Fruit fly (Drosophila melanogaster) whole organism, embryonic: ENCODE results near the gene CG31819.

Experiments
- Adf1 ChIP-seq: fragments of 200-800 bp; sonication (Bioruptor generic); IDR thresholded peaks from 2 replicates; pipeline ENCODE4 v1.3.6; 2022; ENCODE audit warnings: missing biosample characterization, missing genetic modification characterization
- CG10274 ChIP-seq: fragments of 200-800 bp; sonication (Bioruptor generic); optimal IDR thresholded peaks from 3 replicates; lab custom pipeline; 2017; ENCODE audit warnings: missing biosample characterization, mild to moderate bottlenecking, missing genetic modification characterization
- CG11695 ChIP-seq: fragments of 200-800 bp; sonication (Bioruptor generic); IDR thresholded peaks from 3 replicates; pipeline ENCODE4 v1.3.6; 2022; ENCODE audit warnings: missing biosample characterization, missing genetic modification characterization
- CG13287 ChIP-seq: fragments of 200-800 bp; sonication (Bioruptor generic); IDR thresholded peaks from 2 replicates; pipeline ENCODE4 v1.3.6; 2022; ENCODE audit warnings: missing biosample characterization, missing genetic modification characterization; ENCODE audit not compliant: partially characterized antibody
- CG13624 ChIP-seq: fragments of 200-800 bp; sonication (Bioruptor generic); optimal IDR thresholded peaks from 2 replicates; lab custom pipeline; 2016; ENCODE audit warnings: missing biosample characterization, missing genetic modification characterization
- CG2199 ChIP-seq: fragments of 200-800 bp; sonication (Bioruptor generic); IDR thresholded peaks from 3 replicates; pipeline ENCODE4 v1.3.6; 2022; ENCODE audit warnings: missing biosample characterization, missing genetic modification characterization
- CG3163 ChIP-seq: fragments of 200-800 bp; sonication (Bioruptor generic); optimal IDR thresholded peaks from 3 replicates; lab custom pipeline; 2016; ENCODE audit warnings: missing biosample characterization, missing genetic modification characterization
- CG34224 ChIP-seq: fragments of 200-800 bp; sonication (Bioruptor generic); IDR thresholded peaks from 3 replicates; pipeline ENCODE4 v1.3.6; 2022; ENCODE audit warnings: missing biosample characterization, missing genetic modification characterization; ENCODE audit not compliant: partially characterized antibody
- CG34422 ChIP-seq: fragments of 200-800 bp; sonication (Bioruptor generic); IDR thresholded peaks from 3 replicates; pipeline ENCODE4 v1.3.6; 2022; ENCODE audit warnings: missing biosample characterization, missing genetic modification characterization
- CG4328 ChIP-seq: fragments of 200-800 bp; sonication (Bioruptor generic); optimal IDR thresholded peaks from 3 replicates; lab custom pipeline; 2017; ENCODE audit warnings: missing biosample characterization, missing genetic modification reagents, missing genetic modification characterization
- CG7372 ChIP-seq: fragments of 200-800 bp; sonication (Bioruptor generic); IDR thresholded peaks from 2 replicates; pipeline ENCODE4 v1.3.6; 2022; ENCODE audit warnings: missing biosample characterization, missing genetic modification characterization
- CG8089 ChIP-seq: fragments of 200-800 bp; sonication (Bioruptor generic); optimal IDR thresholded peaks from 3 replicates; lab custom pipeline; 2016; ENCODE audit warnings: missing biosample characterization, missing genetic modification characterization
- Deaf1 ChIP-seq: fragments of 200-800 bp; optimal IDR thresholded peaks from 3 replicates; lab custom pipeline; 2019; ENCODE audit warnings: missing biosample characterization, mild to moderate bottlenecking, missing genetic modification characterization, moderate library complexity
- Gsc ChIP-seq: fragments of 200-800 bp; sonication (Bioruptor generic); IDR thresholded peaks from 2 replicates; pipeline ENCODE4 v1.3.6; 2022; ENCODE audit warnings: missing biosample characterization, missing genetic modification characterization
- Gug ChIP-seq: fragments of 200-800 bp; sonication (Bioruptor generic); IDR thresholded peaks from 4 replicates; pipeline ENCODE4 v1.3.6; 2022; ENCODE audit warnings: missing biosample characterization, missing genetic modification characterization
- Jarid2 ChIP-seq: fragments of 200-800 bp; sonication (Bioruptor generic); optimal IDR thresholded peaks from 3 replicates; lab custom pipeline; 2017; ENCODE audit warnings: mild to moderate bottlenecking, missing biosample characterization, missing genetic modification reagents, missing genetic modification characterization
- Mad ChIP-seq: fragments of 200-800 bp; sonication (Bioruptor generic); optimal IDR thresholded peaks from 2 replicates; lab custom pipeline; 2016; ENCODE audit warnings: missing biosample characterization, missing genetic modification characterization
- Med ChIP-seq: fragments of 200-800 bp; sonication (Bioruptor generic); peaks from one replicate; lab custom pipeline; 2016; ENCODE audit warnings: missing biosample characterization, missing genetic modification characterization, mild to moderate bottlenecking, inconsistent platforms, moderate library complexity
- Mrtf ChIP-seq: fragments of 200-800 bp; sonication (Bioruptor generic); IDR thresholded peaks from 3 replicates; pipeline ENCODE4 v1.3.6; 2022; ENCODE audit warnings: missing biosample characterization, missing genetic modification characterization
- Neu2 ChIP-seq: fragments of 200-800 bp; sonication (Bioruptor generic); optimal IDR thresholded peaks from 3 replicates; lab custom pipeline; 2016; ENCODE audit warnings: missing biosample characterization, missing genetic modification characterization, borderline replicate concordance
- Nf-YB ChIP-seq: fragments of 200-800 bp; sonication (Bioruptor generic); optimal IDR thresholded peaks from 3 replicates; lab custom pipeline; 2019; ENCODE audit warnings: missing biosample characterization, mild to moderate bottlenecking, missing genetic modification characterization, moderate library complexity
- Oaz ChIP-seq: fragments of 200-800 bp; sonication (Bioruptor generic); IDR thresholded peaks from 2 replicates; pipeline ENCODE4 v1.3.6; 2022; ENCODE audit warnings: missing biosample characterization, missing genetic modification characterization
- Scr ChIP-seq: fragments of 200-800 bp; sonication (Bioruptor generic); IDR thresholded peaks from 2 replicates; pipeline ENCODE4 v1.3.6; 2022; ENCODE audit warnings: missing biosample characterization, missing genetic modification characterization; ENCODE audit not compliant: partially characterized antibody
- Trl ChIP-seq, 3 experiments: fragments of >200 bp in 2 of 3; fragments of 200-800 bp in 1 of 3; sonication (Bioruptor generic) in 1 of 3; optimal IDR thresholded peaks; 2 replicates in 1 of 3; 3 replicates in 2 of 3; lab custom pipeline; 2016 to 2017; ENCODE audit warnings: missing biosample characterization in 1 of 3, missing genetic modification characterization in 1 of 3
- Usf ChIP-seq: fragments of 200-800 bp; sonication (Bioruptor generic); optimal IDR thresholded peaks from 2 replicates; lab custom pipeline; 2017; ENCODE audit warnings: missing genotype, missing biosample characterization, missing genetic modification characterization
- ato ChIP-seq: fragments of 200-800 bp; sonication (Bioruptor generic); IDR thresholded peaks from 2 replicates; pipeline ENCODE4 v1.3.6; 2022; ENCODE audit warnings: missing biosample characterization, missing genetic modification characterization; ENCODE audit not compliant: partially characterized antibody
- bsh ChIP-seq, 2 experiments: fragments of 200-800 bp; sonication (Bioruptor generic); optimal IDR thresholded peaks; 2 replicates each; lab custom pipeline; 2017 to 2018; ENCODE audit warnings: mild to moderate bottlenecking in 2 of 2, missing biosample characterization in 2 of 2, missing genetic modification characterization in 2 of 2, moderate library complexity in 1 of 2
- cas ChIP-seq: fragments of 200-800 bp; sonication (Bioruptor generic); IDR thresholded peaks from 2 replicates; pipeline ENCODE4 v1.3.6; 2022; ENCODE audit warnings: missing biosample characterization, missing genetic modification characterization
- cg ChIP-seq: fragments of 200-800 bp; sonication (Bioruptor generic); optimal IDR thresholded peaks from 3 replicates; lab custom pipeline; 2019; ENCODE audit warnings: missing biosample characterization, mild to moderate bottlenecking, missing genetic modification characterization, moderate library complexity
- crp ChIP-seq, 2 experiments: fragments of 200-800 bp; sonication (Bioruptor generic); optimal IDR thresholded peaks; 2 replicates in 1 of 2; 3 replicates in 1 of 2; lab custom pipeline; 2017; ENCODE audit warnings: missing biosample characterization in 2 of 2, missing genetic modification characterization in 2 of 2, mild to moderate bottlenecking in 1 of 2, moderate library complexity in 1 of 2
- dati ChIP-seq: fragments of 200-800 bp; sonication (Bioruptor generic); IDR thresholded peaks from 2 replicates; pipeline ENCODE4 v1.3.6; 2022; ENCODE audit warnings: missing biosample characterization, missing genetic modification characterization
- dimm ChIP-seq: fragments of 200-800 bp; sonication (Bioruptor generic); IDR thresholded peaks from 2 replicates; pipeline ENCODE4 v1.3.6; 2022; ENCODE audit warnings: missing biosample characterization, missing genetic modification characterization
- ewg ChIP-seq: fragments of 200-800 bp; sonication (Bioruptor generic); optimal IDR thresholded peaks from 3 replicates; lab custom pipeline; 2017; ENCODE audit warnings: mild to moderate bottlenecking, missing biosample characterization, missing genetic modification reagents, missing genetic modification characterization
- fd102C ChIP-seq: fragments of 200-800 bp; sonication (Bioruptor generic); optimal IDR thresholded peaks from 2 replicates; lab custom pipeline; 2018; ENCODE audit warnings: missing biosample characterization, mild to moderate bottlenecking, missing genetic modification characterization, moderate library complexity
- gem ChIP-seq: fragments of 200-800 bp; sonication (Bioruptor generic); optimal IDR thresholded peaks from 2 replicates; lab custom pipeline; 2019; ENCODE audit warnings: missing biosample characterization, mild to moderate bottlenecking, missing genetic modification characterization, moderate library complexity
- grn ChIP-seq: fragments of 200-800 bp; sonication (Bioruptor generic); optimal IDR thresholded peaks from 3 replicates; lab custom pipeline; 2017; ENCODE audit warnings: missing biosample characterization, missing genetic modification characterization
- her ChIP-seq: fragments of 200-800 bp; sonication (Bioruptor generic); optimal IDR thresholded peaks from 2 replicates; lab custom pipeline; 2016; ENCODE audit warnings: missing biosample characterization, missing genetic modification characterization
- insv ChIP-seq, 2 experiments: fragments of 200-800 bp; sonication (Bioruptor generic); optimal IDR thresholded peaks; 3 replicates each; lab custom pipeline; 2016 to 2018; ENCODE audit warnings: missing biosample characterization in 2 of 2, missing genetic modification characterization in 2 of 2
- kah ChIP-seq: fragments of 200-800 bp; sonication (Bioruptor generic); optimal IDR thresholded peaks from 2 replicates; lab custom pipeline; 2018; ENCODE audit warnings: missing biosample characterization, mild to moderate bottlenecking, missing genetic modification characterization
- kay ChIP-seq: fragments of 200-800 bp; sonication (Bioruptor generic); optimal IDR thresholded peaks from 2 replicates; lab custom pipeline; 2016; ENCODE audit warnings: missing biosample characterization, missing genetic modification characterization
- ken ChIP-seq: fragments of 200-800 bp; sonication (Bioruptor generic); IDR thresholded peaks from 3 replicates; pipeline ENCODE4 v1.3.6; 2022; ENCODE audit warnings: missing biosample characterization, missing genetic modification characterization
- pho ChIP-seq: fragments of 200-800 bp; sonication (Bioruptor generic); optimal IDR thresholded peaks from 2 replicates; lab custom pipeline; 2016; ENCODE audit warnings: missing biosample characterization, missing genetic modification characterization
- pum ChIP-seq: fragments of 200-800 bp; sonication (Bioruptor generic); optimal IDR thresholded peaks from 2 replicates; lab custom pipeline; 2016; ENCODE audit warnings: missing biosample characterization, missing genetic modification characterization
- scrt ChIP-seq: fragments of 200-800 bp; sonication (Bioruptor generic); optimal IDR thresholded peaks from 2 replicates; lab custom pipeline; 2018; ENCODE audit warnings: missing biosample characterization, mild to moderate bottlenecking, missing genetic modification characterization, moderate library complexity
- stwl ChIP-seq: fragments of 200-800 bp; sonication (Bioruptor generic); optimal IDR thresholded peaks from 3 replicates; lab custom pipeline; 2018; ENCODE audit warnings: missing biosample characterization, mild to moderate bottlenecking, missing genetic modification characterization, moderate library complexity
- tll ChIP-seq, 2 experiments: fragments of 200-800 bp in 1 of 2; fragments of >200 bp in 1 of 2; sonication (Bioruptor generic) in 1 of 2; optimal IDR thresholded peaks; 2 replicates each; lab custom pipeline; 2017 to 2019; ENCODE audit warnings: missing biosample characterization in 2 of 2, missing genetic modification characterization in 2 of 2, mild to moderate bottlenecking in 1 of 2, moderate library complexity in 1 of 2
- unc-4 ChIP-seq: fragments of 200-800 bp; sonication (Bioruptor generic); IDR thresholded peaks from 2 replicates; pipeline ENCODE4 v1.3.6; 2022; ENCODE audit warnings: missing biosample characterization, missing genetic modification characterization; ENCODE audit not compliant: partially characterized antibody
- vvl ChIP-seq: fragments of 200-800 bp; sonication (Bioruptor generic); IDR thresholded peaks from 2 replicates; pipeline ENCODE4 v1.3.6; 2022; ENCODE audit warnings: missing biosample characterization, missing genetic modification characterization
- yki ChIP-seq: fragments of >200 bp; optimal IDR thresholded peaks from 3 replicates; lab custom pipeline; 2018

CG31819 gene

DNA sequence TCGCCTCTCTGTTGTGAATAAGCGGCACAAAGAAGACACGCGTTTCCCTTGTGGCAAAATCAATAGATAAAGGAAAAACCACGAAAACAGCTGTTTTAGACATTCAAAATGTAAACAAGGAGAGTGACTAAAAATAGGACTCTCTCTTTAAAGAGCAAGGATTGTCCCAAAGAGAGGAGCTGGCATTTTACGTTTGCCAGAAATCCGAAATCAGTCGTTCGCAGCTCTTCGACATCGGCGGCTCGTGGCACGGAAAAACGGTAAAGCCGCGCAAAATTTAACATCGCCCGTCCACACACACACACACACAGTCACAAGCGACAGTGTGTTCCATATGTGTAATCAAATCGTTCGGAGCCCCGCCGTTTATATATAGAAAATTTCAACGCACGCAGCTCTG is 20.0 kb downstream of the CG31819 start, which contains the start of gene Ca-Ma2d (continued):
- TF ChIP-seq Jarid2 (GFP tag; lab: Kevin White, UChicago): peak; percentile 75
- no peak for TF ChIP-seq Neu2
- TF ChIP-seq CG13624 (GFP tag; lab: Kevin White, UChicago): peak; percentile 6
- peak; percentile 72 to 78 for TF ChIP-seq Trl (optimal IDR thresholded peaks at IDR 0.05; lab: Kevin White, UChicago)
- TF ChIP-seq Trl (GFP tag; optimal IDR thresholded peaks at IDR 0.05; lab: Kevin White, UChicago): peak; percentile 1
- TF ChIP-seq vvl: no peak
- no peak for TF ChIP-seq gem (tag; lab: Kevin White, UChicago)
- TF ChIP-seq Gug (GFP tag; lab: Robert Waterston, UW): no peak
- peak; percentile 81 for TF ChIP-seq kah (GFP tag; lab: Kevin White, UChicago)
- TF ChIP-seq unc-4: 0 out of 2 replicates have a peak, but pooled peaks have one; percentile 33
- no peak for TF ChIP-seq CG4328
- peak; percentile 77 for TF ChIP-seq Deaf1 (tag; lab: Kevin White, UChicago)
- TF ChIP-seq dati (GFP tag; lab: Robert Waterston, UW): no peak
- TF ChIP-seq CG8089 (GFP tag; lab: Kevin White, UChicago): no peak
- TF ChIP-seq CG2199 (GFP tag; lab: Robert Waterston, UW): peak; percentile 48; the same call in 1 of the 3 replicates
- peak; percentile 62; the same call in 1 of the 2 replicates for TF ChIP-seq Adf1 (GFP tag; lab: Robert Waterston, UW)
- TF ChIP-seq cg (GFP tag; lab: Kevin White, UChicago): peak; percentile 79
- TF ChIP-seq Mad (GFP tag; lab: Kevin White, UChicago): no peak
- TF ChIP-seq kay: no peak
- TF ChIP-seq dimm (GFP tag; lab: Robert Waterston, UW): no peak
- TF ChIP-seq ewg (GFP tag; lab: Kevin White, UChicago): peak; percentile 56
- TF ChIP-seq CG11695 (GFP tag; lab: Robert Waterston, UW): peak; percentile 17; the same call in 1 of the 3 replicates
- no peak for TF ChIP-seq CG7372
- no peak for TF ChIP-seq yki
- peak; percentile 75 for TF ChIP-seq scrt (GFP tag; lab: Kevin White, UChicago)
- TF ChIP-seq pum (GFP tag; lab: Kevin White, UChicago): no peak
- peak; percentile 97 for TF ChIP-seq CG3163
- TF ChIP-seq Gsc (GFP tag; lab: Robert Waterston, UW): no peak
- no peak for TF ChIP-seq Scr (GFP tag; lab: Robert Waterston, UW)
- no peak for TF ChIP-seq stwl (tag; lab: Kevin White, UChicago)
- peak; percentile 25; the same call in 1 of the 3 replicates for TF ChIP-seq CG34422 (GFP tag; lab: Robert Waterston, UW)
- peak; percentile 37; the same call in 1 of the 2 replicates for TF ChIP-seq ato (GFP tag; lab: Robert Waterston, UW)
- TF ChIP-seq grn (GFP tag; lab: Kevin White, UChicago): no peak
- TF ChIP-seq Med (GFP tag; lab: Kevin White, UChicago): peak; percentile 85
- no peak for TF ChIP-seq Mrtf
- peak; percentile 34 for TF ChIP-seq fd102C (GFP tag; lab: Kevin White, UChicago)
- TF ChIP-seq CG13287 (GFP tag; lab: Robert Waterston, UW): peak; percentile 17; the same call in 1 of the 2 replicates
- TF ChIP-seq, all 482 proteins: peak for 36

DNA sequence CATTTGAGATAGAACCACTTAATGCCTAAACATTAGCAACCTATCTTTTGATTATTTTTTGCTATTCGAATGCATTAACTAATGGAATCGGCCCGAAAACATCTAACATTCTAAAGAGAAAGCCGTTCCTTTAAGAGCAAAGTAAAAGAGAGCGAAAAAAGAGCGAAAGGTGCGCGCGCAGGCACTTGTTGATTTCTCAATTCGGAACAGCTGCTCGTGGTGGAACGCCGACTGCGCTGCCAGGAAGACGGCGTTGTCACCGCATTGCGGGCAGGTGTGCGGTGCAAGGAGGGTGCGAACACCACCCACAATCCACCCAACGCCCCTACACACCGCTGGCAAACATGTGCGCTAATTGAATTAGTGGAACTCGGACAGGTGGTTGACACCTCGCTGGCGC is 23.6 kb downstream of the CG31819 start:
- TF ChIP-seq pho (GFP tag; lab: Kevin White, UChicago) (no peak), kah (GFP tag; lab: Kevin White, UChicago) (peak; percentile 98), CG10274 (no peak), CG34224 (0 out of 3 replicates have a peak, but pooled peaks have one; percentile 33), tll (GFP tag; optimal IDR thresholded peaks at IDR 0.05; lab: Kevin White, UChicago) (peak in 1 of 2 experiments; percentile 14), ewg (GFP tag; lab: Kevin White, UChicago) (peak; percentile 59), cas (GFP tag; lab: Robert Waterston, UW) (no peak), bsh (GFP tag; optimal IDR thresholded peaks at IDR 0.05; lab: Kevin White, UChicago) (no peak), her (GFP tag; lab: Kevin White, UChicago) (no peak), Adf1 (GFP tag; lab: Robert Waterston, UW) (peak; percentile 87), Oaz (GFP tag; lab: Robert Waterston, UW) (no peak), Nf-YB (no peak), CG3163 (peak; percentile 90), Trl (optimal IDR thresholded peaks at IDR 0.05; lab: Kevin White, UChicago) (peak; percentile 36 to 58), Trl (GFP tag; optimal IDR thresholded peaks at IDR 0.05; lab: Kevin White, UChicago) (no peak), scrt (GFP tag; lab: Kevin White, UChicago) (peak; percentile 97), Usf (GFP tag; lab: Kevin White, UChicago) (no peak), grn (GFP tag; lab: Kevin White, UChicago) (no peak), insv (GFP tag; optimal IDR thresholded peaks at IDR 0.05; lab: Kevin White, UChicago) (no peak), ken (GFP tag; lab: Robert Waterston, UW) (no peak), crp (GFP tag; optimal IDR thresholded peaks at IDR 0.05; lab: Kevin White, UChicago) (peak in 1 of 2 experiments; percentile 72)
